Fruit fly (Drosophila melanogaster): ENCODE results near the gene mus101.

The mus101 gene

dm6 chrX:13758989-13759549, 37.0 kb downstream of the mus101 start, which contains the start of gene Yp3:
Yp3 (plus strand) TSS chrX:13759546.
- no peak for TF ChIP-seq CG17806 (tag; optimal IDR thresholded peaks at IDR 0.05)
- TF ChIP-seq CG34367 (tag; optimal IDR thresholded peaks at IDR 0.05) = no peak
- TF ChIP-seq CG32121 (GFP tag; IDR thresholded peaks at IDR 0.05) = no peak
- TF ChIP-seq Pif1B (GFP tag; optimal IDR thresholded peaks at IDR 0.05) = no peak

- TF ChIP-seq gl (tag; optimal IDR thresholded peaks at IDR 0.05) (peak; percentile 5), EcR (GFP tag; optimal IDR thresholded peaks at IDR 0.05) (no peak)
Observed at dm6 chrX:13761762-13762371, 39.8 kb downstream of the mus101 start.

- peak; percentile 61 for TF ChIP-seq Pif1B (GFP tag; optimal IDR thresholded peaks at IDR 0.05)
- TF ChIP-seq CG10348 (GFP tag; IDR thresholded peaks at IDR 0.05) = no peak
- TF ChIP-seq D1 (tag; optimal IDR thresholded peaks at IDR 0.05) = no peak
- TF ChIP-seq CG34367 (tag; optimal IDR thresholded peaks at IDR 0.05) = peak; percentile 63
- peak; percentile 64 for TF ChIP-seq CG13204 (GFP tag; optimal IDR thresholded peaks at IDR 0.05)
- TF ChIP-seq CG12605 (GFP tag; IDR thresholded peaks at IDR 0.05) = peak; percentile 66; the same call in 1 of the 2 replicates
- TF ChIP-seq CG14655 (GFP tag; optimal IDR thresholded peaks at IDR 0.05) = peak; percentile 92
- peak; percentile 81 for TF ChIP-seq CG9948 (tag; optimal IDR thresholded peaks at IDR 0.05)
- TF ChIP-seq fd96Ca (GFP tag; IDR thresholded peaks at IDR 0.05) = peak; percentile 55; the same call in 1 of the 3 replicates
- peak; percentile 71 for TF ChIP-seq Snoo (tag; optimal IDR thresholded peaks at IDR 0.05)
- peak; percentile 69 for TF ChIP-seq CG4496 (GFP tag; IDR thresholded peaks at IDR 0.05)
- TF ChIP-seq Ets98B (GFP tag; IDR thresholded peaks at IDR 0.05) = peak; percentile 73
- TF ChIP-seq CG15710 (tag; optimal IDR thresholded peaks at IDR 0.05) = peak; percentile 81
- peak; percentile 27; the same call in 1 of the 2 replicates for TF ChIP-seq rn (GFP tag; IDR thresholded peaks at IDR 0.05)
- peak; percentile 23 for TF ChIP-seq Pif1A (GFP tag; optimal IDR thresholded peaks at IDR 0.05)
- peak; percentile 38 for TF ChIP-seq EcR (GFP tag; optimal IDR thresholded peaks at IDR 0.05)
- peak; percentile 83 for TF ChIP-seq CG8301 (tag; optimal IDR thresholded peaks at IDR 0.05)
- peak; percentile 86 for TF ChIP-seq CG8159 (tag; optimal IDR thresholded peaks at IDR 0.05)
- peak; percentile 22 for TF ChIP-seq gl (tag; optimal IDR thresholded peaks at IDR 0.05)
- peak; percentile 64 for TF ChIP-seq CG32121 (GFP tag; IDR thresholded peaks at IDR 0.05)
- TF ChIP-seq CG17806 (tag; optimal IDR thresholded peaks at IDR 0.05) = peak; percentile 62
Observed at dm6 chrX:13762372-13762883, 40.4 kb downstream of the mus101 start, which contains the start of gene rdgB. rdgB (plus strand) TSS chrX:13762752.

dm6 chrX:13764397-13765119, 42.5 kb downstream of the mus101 start:
- TF ChIP-seq Pif1B (GFP tag; optimal IDR thresholded peaks at IDR 0.05) (peak; percentile 4), CG14655 (GFP tag; optimal IDR thresholded peaks at IDR 0.05) (peak; percentile 50), CG17806 (tag; optimal IDR thresholded peaks at IDR 0.05) (peak; percentile 44), gl (tag; optimal IDR thresholded peaks at IDR 0.05) (no peak), CG12605 (GFP tag; IDR thresholded peaks at IDR 0.05) (no peak), Ets98B (GFP tag; IDR thresholded peaks at IDR 0.05) (0 out of 2 replicates have a peak, but pooled peaks have one; percentile 48), CG32121 (GFP tag; IDR thresholded peaks at IDR 0.05) (peak; percentile 38), rn (GFP tag; IDR thresholded peaks at IDR 0.05) (0 out of 2 replicates have a peak, but pooled peaks have one; percentile 31), CG13204 (GFP tag; optimal IDR thresholded peaks at IDR 0.05) (no peak), CG15710 (tag; optimal IDR thresholded peaks at IDR 0.05) (peak; percentile 29), D1 (tag; optimal IDR thresholded peaks at IDR 0.05) (peak; percentile 39), Pif1A (GFP tag; optimal IDR thresholded peaks at IDR 0.05) (no peak), CG34367 (tag; optimal IDR thresholded peaks at IDR 0.05) (peak; percentile 46), Snoo (tag; optimal IDR thresholded peaks at IDR 0.05) (peak; percentile 20), CG4496 (GFP tag; IDR thresholded peaks at IDR 0.05) (peak; percentile 58; the same call in 2 of the 3 replicates), CG8159 (tag; optimal IDR thresholded peaks at IDR 0.05) (peak; percentile 37), CG10348 (GFP tag; IDR thresholded peaks at IDR 0.05) (no peak), CG8301 (tag; optimal IDR thresholded peaks at IDR 0.05) (peak; percentile 45), CG9948 (tag; optimal IDR thresholded peaks at IDR 0.05) (peak; percentile 47), fd96Ca (GFP tag; IDR thresholded peaks at IDR 0.05) (peak; percentile 58; the same call in 1 of the 3 replicates), EcR (GFP tag; optimal IDR thresholded peaks at IDR 0.05) (no peak)

dm6 chrX:13765217-13765616, 43.2 kb downstream of the mus101 start:
- no peak for TF ChIP-seq CG8159 (tag; optimal IDR thresholded peaks at IDR 0.05)
- no peak for TF ChIP-seq CG8301 (tag; optimal IDR thresholded peaks at IDR 0.05)
- no peak for TF ChIP-seq CG12605 (GFP tag; IDR thresholded peaks at IDR 0.05)
- no peak for TF ChIP-seq CG10348 (GFP tag; IDR thresholded peaks at IDR 0.05)
- TF ChIP-seq D1 (tag; optimal IDR thresholded peaks at IDR 0.05) = no peak
- no peak for TF ChIP-seq Pif1B (GFP tag; optimal IDR thresholded peaks at IDR 0.05)
- no peak for TF ChIP-seq Ets98B (GFP tag; IDR thresholded peaks at IDR 0.05)
- no peak for TF ChIP-seq gl (tag; optimal IDR thresholded peaks at IDR 0.05)
- TF ChIP-seq Pif1A (GFP tag; optimal IDR thresholded peaks at IDR 0.05) = no peak
- TF ChIP-seq CG15710 (tag; optimal IDR thresholded peaks at IDR 0.05) = no peak
- TF ChIP-seq CG4496 (GFP tag; IDR thresholded peaks at IDR 0.05) = no peak
- no peak for TF ChIP-seq CG34367 (tag; optimal IDR thresholded peaks at IDR 0.05)
- no peak for TF ChIP-seq fd96Ca (GFP tag; IDR thresholded peaks at IDR 0.05)
- no peak for TF ChIP-seq CG32121 (GFP tag; IDR thresholded peaks at IDR 0.05)

Data from whole organism, pupa.